Worm (Caenorhabditis elegans) whole organism, late embryonic: ENCODE data around the gene clec-62.

ENCODE experiments used
- K02D7.2 ChIP-seq: sonication (generic microtip); optimal IDR thresholded peaks from 2 replicates; lab custom pipeline; 2017; ENCODE audit warnings: mild to moderate bottlenecking, missing genetic modification characterization, missing compliant biosample characterization
- K09A11.1 ChIP-seq: sonication (generic microtip); optimal IDR thresholded peaks from 2 replicates; lab custom pipeline; 2017; ENCODE audit warnings: antibody characterized with exemption, mild to moderate bottlenecking, missing genetic modification characterization, missing compliant biosample characterization; ENCODE audit not compliant: insufficient read depth
- ceh-9 ChIP-seq: sonication (generic microtip); optimal IDR thresholded peaks from 2 replicates; lab custom pipeline; 2016; ENCODE audit warnings: mild to moderate bottlenecking, missing genetic modification characterization, inconsistent platforms, missing compliant biosample characterization
- dmd-4 ChIP-seq: sonication (generic microtip); optimal IDR thresholded peaks from 2 replicates; lab custom pipeline; 2016; ENCODE audit warnings: borderline replicate concordance, missing genetic modification characterization, missing compliant biosample characterization
- eyg-1 ChIP-seq: sonication (generic microtip); optimal IDR thresholded peaks from 2 replicates; lab custom pipeline; 2016; ENCODE audit warnings: missing genotype, missing genetic modification characterization, missing compliant biosample characterization
- hlh-13 ChIP-seq: fragments of 200-800 bp; sonication (Bioruptor generic); optimal IDR thresholded peaks from 2 replicates; lab custom pipeline; 2018; ENCODE audit warnings: mild to moderate bottlenecking, missing genetic modification characterization, missing compliant biosample characterization
- hlh-15 ChIP-seq: sonication (generic microtip); optimal IDR thresholded peaks from 2 replicates; lab custom pipeline; 2016; ENCODE audit warnings: missing genetic modification characterization, missing compliant biosample characterization
- nhr-11 ChIP-seq: fragments of 150-350 bp; optimal IDR thresholded peaks from 2 replicates; lab custom pipeline; 2014; ENCODE audit warnings: missing biosample characterization, missing genetic modification characterization
- tbx-7 ChIP-seq: sonication (generic microtip); optimal IDR thresholded peaks from 2 replicates; lab custom pipeline; 2016; ENCODE audit warnings: missing genotype, missing genetic modification characterization, missing compliant biosample characterization
- unc-42 ChIP-seq: sonication (generic microtip); optimal IDR thresholded peaks from 2 replicates; lab custom pipeline; 2016; ENCODE audit warnings: missing genotype, missing genetic modification characterization, missing compliant biosample characterization

clec-62 gene

ce11 chrII:12847736-12848135, 47.2 kb downstream of the clec-62 start, which contains the start of gene pes-10:
TSS of gene pes-10 (minus strand) at chrII:12847836.
- TF ChIP-seq tbx-7, result no peak
- no peak for TF ChIP-seq dmd-4 (tag; lab: Kevin White, UChicago)
- TF ChIP-seq eyg-1 (tag; lab: Kevin White, UChicago), result no peak
- TF ChIP-seq K09A11.1 (tag; lab: Kevin White, UChicago), result no peak
- no peak for TF ChIP-seq K02D7.2 (tag; lab: Kevin White, UChicago)
- no peak for TF ChIP-seq nhr-11 (tag; lab: Kevin White, UChicago)
- TF ChIP-seq unc-42 (tag; lab: Kevin White, UChicago), result no peak
- TF ChIP-seq hlh-13 (GFP tag; lab: Kevin White, UChicago), result no peak
- no peak for TF ChIP-seq hlh-15 (tag; lab: Kevin White, UChicago)
- TF ChIP-seq ceh-9 (tag; lab: Kevin White, UChicago), result no peak
